Fruit fly (Drosophila melanogaster) whole organism, embryonic: ENCODE results near the gene CG17841.

Experiments used
- ATbp ChIP-seq: fragments of 200-800 bp; sonication (Bioruptor generic); optimal IDR thresholded peaks from 2 replicates; lab custom pipeline; 2017; ENCODE audit warnings: missing biosample characterization, mild to moderate bottlenecking, missing genetic modification characterization, missing genetic modification reagents
- Ada2b ChIP-seq: fragments of 200-800 bp; sonication (Bioruptor generic); IDR thresholded peaks from 2 replicates; pipeline ENCODE4 v1.3.6; 2022; ENCODE audit warnings: missing biosample characterization, missing genetic modification characterization
- Atf-2 ChIP-seq: fragments of 200-800 bp; sonication (Bioruptor generic); optimal IDR thresholded peaks from 2 replicates; lab custom pipeline; 2016; ENCODE audit warnings: missing biosample characterization, missing genetic modification characterization
- CG10979 ChIP-seq: fragments of 200-800 bp; sonication (Bioruptor generic); optimal IDR thresholded peaks from 2 replicates; lab custom pipeline; 2018; ENCODE audit warnings: missing biosample characterization, mild to moderate bottlenecking, missing genetic modification characterization, moderate library complexity
- CG11504 ChIP-seq: fragments of 200-800 bp; sonication (Bioruptor generic); optimal IDR thresholded peaks from 3 replicates; lab custom pipeline; 2019; ENCODE audit warnings: missing biosample characterization, mild to moderate bottlenecking, missing genetic modification characterization, moderate library complexity
- CG12104 ChIP-seq: fragments of 200-800 bp; sonication (Bioruptor generic); optimal IDR thresholded peaks from 3 replicates; lab custom pipeline; 2016; ENCODE audit warnings: missing biosample characterization, missing genetic modification characterization
- CG12155 ChIP-seq: fragments of 200-800 bp; sonication (Bioruptor generic); optimal IDR thresholded peaks from 3 replicates; lab custom pipeline; 2016; ENCODE audit warnings: missing biosample characterization, missing genetic modification characterization
- CG15601 ChIP-seq: fragments of 200-800 bp; sonication (Bioruptor generic); optimal IDR thresholded peaks from 3 replicates; lab custom pipeline; 2019; ENCODE audit warnings: missing biosample characterization, mild to moderate bottlenecking, missing genetic modification characterization, moderate library complexity
- CG1602 ChIP-seq: fragments of 200-800 bp; sonication (Bioruptor generic); optimal IDR thresholded peaks from 3 replicates; lab custom pipeline; 2016; ENCODE audit warnings: missing biosample characterization, missing genetic modification characterization
- CG1603 ChIP-seq: fragments of 200-800 bp; sonication (Bioruptor generic); optimal IDR thresholded peaks from 2 replicates; lab custom pipeline; 2019; ENCODE audit warnings: missing biosample characterization, mild to moderate bottlenecking, missing genetic modification characterization, moderate library complexity
- CG16815 ChIP-seq: fragments of 200-800 bp; sonication (Bioruptor generic); optimal IDR thresholded peaks from 3 replicates; lab custom pipeline; 2017; ENCODE audit warnings: missing biosample characterization, mild to moderate bottlenecking, missing genetic modification characterization
- CG16863 ChIP-seq: fragments of 200-800 bp; sonication (Bioruptor generic); optimal IDR thresholded peaks from 3 replicates; lab custom pipeline; 2016; ENCODE audit warnings: missing biosample characterization, missing genetic modification characterization
- CG17328 ChIP-seq: fragments of 200-800 bp; sonication (Bioruptor generic); IDR thresholded peaks from 2 replicates; pipeline ENCODE4 v1.3.6; 2022; ENCODE audit warnings: missing biosample characterization, missing genetic modification characterization
- CG30020 ChIP-seq: fragments of 200-800 bp; optimal IDR thresholded peaks from 2 replicates; lab custom pipeline; 2019; ENCODE audit warnings: missing biosample characterization, mild to moderate bottlenecking, missing genetic modification characterization, moderate library complexity
- CG30403 ChIP-seq: fragments of 200-800 bp; sonication (Bioruptor generic); optimal IDR thresholded peaks from 3 replicates; lab custom pipeline; 2016; ENCODE audit warnings: missing biosample characterization, missing genetic modification characterization
- CG31224 ChIP-seq: fragments of 200-800 bp; sonication (Bioruptor generic); IDR thresholded peaks from 2 replicates; pipeline ENCODE4 v1.3.6; 2022; ENCODE audit warnings: missing biosample characterization, missing genetic modification characterization
- CG31441 ChIP-seq: fragments of 200-800 bp; sonication (Bioruptor generic); IDR thresholded peaks from 2 replicates; pipeline ENCODE4 v1.3.6; 2022; ENCODE audit warnings: missing biosample characterization, missing genetic modification characterization
- CG32532 ChIP-seq: fragments of 200-800 bp; sonication (Bioruptor generic); IDR thresholded peaks from 2 replicates; pipeline ENCODE4 v1.3.6; 2022; ENCODE audit warnings: missing biosample characterization, missing genetic modification characterization
- CG3847 ChIP-seq: fragments of 200-800 bp; sonication (Bioruptor generic); IDR thresholded peaks from 2 replicates; pipeline ENCODE4 v1.3.6; 2022; ENCODE audit warnings: missing biosample characterization, missing genetic modification characterization
- CG4328 ChIP-seq: fragments of 200-800 bp; sonication (Bioruptor generic); optimal IDR thresholded peaks from 3 replicates; lab custom pipeline; 2017; ENCODE audit warnings: missing biosample characterization, missing genetic modification reagents, missing genetic modification characterization
- CG4360 ChIP-seq: fragments of 200-800 bp; sonication (Bioruptor generic); IDR thresholded peaks from 2 replicates; pipeline ENCODE4 v1.3.6; 2022; ENCODE audit warnings: missing biosample characterization, missing genetic modification characterization
- CG7556 ChIP-seq: fragments of 200-800 bp; sonication (Bioruptor generic); optimal IDR thresholded peaks from 2 replicates; lab custom pipeline; 2017; ENCODE audit warnings: missing biosample characterization, mild to moderate bottlenecking, missing genetic modification characterization
- CG8290 ChIP-seq, 3 experiments: fragments of 200-800 bp; sonication (Bioruptor generic); optimal IDR thresholded peaks; 2 replicates each; lab custom pipeline; 2016 to 2019; ENCODE audit warnings: missing biosample characterization in 3 of 3, missing genetic modification characterization in 3 of 3, mild to moderate bottlenecking in 2 of 3, moderate library complexity in 1 of 3
- CG9727 ChIP-seq: fragments of 200-800 bp; sonication (Bioruptor generic); optimal IDR thresholded peaks from 3 replicates; lab custom pipeline; 2017; ENCODE audit warnings: missing biosample characterization, mild to moderate bottlenecking, missing genetic modification characterization
- CG9876 ChIP-seq: fragments of 200-800 bp; sonication (Bioruptor generic); optimal IDR thresholded peaks from 2 replicates; lab custom pipeline; 2016; ENCODE audit warnings: missing biosample characterization, missing genetic modification characterization
- Chrac-16 ChIP-seq: fragments of 200-800 bp; sonication (Bioruptor generic); optimal IDR thresholded peaks from 3 replicates; lab custom pipeline; 2016; ENCODE audit warnings: missing biosample characterization, missing genetic modification characterization
- CoRest ChIP-seq: fragments of 200-800 bp; sonication (Bioruptor generic); optimal IDR thresholded peaks from 3 replicates; lab custom pipeline; 2018; ENCODE audit warnings: missing biosample characterization, mild to moderate bottlenecking, missing genetic modification characterization, moderate library complexity
- Dll ChIP-seq: fragments of 200-800 bp; sonication (Bioruptor generic); IDR thresholded peaks from 4 replicates; pipeline ENCODE4 v1.3.6; 2022; ENCODE audit warnings: missing biosample characterization, missing genetic modification characterization; ENCODE audit not compliant: partially characterized antibody
- Ets65A ChIP-seq: fragments of 200-800 bp; sonication (Bioruptor generic); peaks from one replicate; lab custom pipeline; 2016; ENCODE audit warnings: missing biosample characterization, missing genetic modification characterization
- HLH4C ChIP-seq: fragments of 200-800 bp; sonication (Bioruptor generic); IDR thresholded peaks from 3 replicates; pipeline ENCODE4 v1.3.6; 2022; ENCODE audit warnings: missing biosample characterization, missing genetic modification characterization; ENCODE audit not compliant: partially characterized antibody
- HLHmδ ChIP-seq: fragments of 200-800 bp; sonication (Bioruptor generic); optimal IDR thresholded peaks from 2 replicates; lab custom pipeline; 2018; ENCODE audit warnings: missing biosample characterization, mild to moderate bottlenecking, missing genetic modification characterization, moderate library complexity
- MBD-R2 ChIP-seq: fragments of 200-800 bp; sonication (Bioruptor generic); IDR thresholded peaks from 2 replicates; pipeline ENCODE4 v1.3.6; 2022; ENCODE audit warnings: missing biosample characterization, missing genetic modification characterization
- Oli ChIP-seq: fragments of 200-800 bp; sonication (Bioruptor generic); optimal IDR thresholded peaks from 2 replicates; lab custom pipeline; 2018; ENCODE audit warnings: missing biosample characterization, mild to moderate bottlenecking, missing genetic modification characterization, moderate library complexity
- Pdp1 ChIP-seq, 2 experiments: fragments of 200-800 bp; sonication (Bioruptor generic); optimal IDR thresholded peaks; 3 replicates each; lab custom pipeline; 2016; ENCODE audit warnings: missing biosample characterization in 2 of 2, missing genetic modification characterization in 2 of 2, mild to moderate bottlenecking in 1 of 2, moderate library complexity in 1 of 2
- Trl ChIP-seq, 3 experiments: fragments of >200 bp in 2 of 3; fragments of 200-800 bp in 1 of 3; sonication (Bioruptor generic) in 1 of 3; optimal IDR thresholded peaks; 2 replicates in 1 of 3; 3 replicates in 2 of 3; lab custom pipeline; 2016 to 2017; ENCODE audit warnings: missing biosample characterization in 1 of 3, missing genetic modification characterization in 1 of 3
- Vsx1 ChIP-seq: fragments of 200-800 bp; sonication (Bioruptor generic); optimal IDR thresholded peaks from 2 replicates; lab custom pipeline; 2017; ENCODE audit warnings: missing biosample characterization, mild to moderate bottlenecking, missing genetic modification characterization, missing genetic modification reagents
- Xbp1 ChIP-seq: fragments of 200-800 bp; sonication (Bioruptor generic); optimal IDR thresholded peaks from 3 replicates; lab custom pipeline; 2016; ENCODE audit warnings: missing biosample characterization, mild to moderate bottlenecking, missing genetic modification characterization
- esg ChIP-seq: fragments of 200-800 bp; sonication (Bioruptor generic); conservative IDR thresholded peaks from 2 replicates; pipeline ENCODE4 v1.3.6; 2022; ENCODE audit warnings: missing biosample characterization, missing genetic modification characterization
- fd96Cb ChIP-seq: fragments of 200-800 bp; sonication (Bioruptor generic); optimal IDR thresholded peaks from 2 replicates; lab custom pipeline; 2018; ENCODE audit warnings: missing biosample characterization, mild to moderate bottlenecking, missing genetic modification characterization, moderate library complexity
- gcm2 ChIP-seq: fragments of 200-800 bp; sonication (Bioruptor generic); optimal IDR thresholded peaks from 2 replicates; lab custom pipeline; 2016; ENCODE audit warnings: missing biosample characterization, missing genetic modification characterization
- gem ChIP-seq: fragments of 200-800 bp; sonication (Bioruptor generic); optimal IDR thresholded peaks from 2 replicates; lab custom pipeline; 2019; ENCODE audit warnings: missing biosample characterization, mild to moderate bottlenecking, missing genetic modification characterization, moderate library complexity
- lola ChIP-seq, 3 experiments: fragments of >200 bp in 2 of 3; fragments of 200-800 bp in 1 of 3; sonication (Bioruptor generic) in 1 of 3; optimal IDR thresholded peaks; 2 replicates each; lab custom pipeline; 2017 to 2019; ENCODE audit warnings: missing biosample characterization in 3 of 3, missing genetic modification characterization in 3 of 3, mild to moderate bottlenecking in 1 of 3, moderate library complexity in 1 of 3
- prd ChIP-seq, 3 experiments: fragments of >200 bp in 2 of 3; fragments of 200-800 bp in 1 of 3; sonication (Bioruptor generic) in 1 of 3; optimal IDR thresholded peaks in 2 of 3; IDR thresholded peaks in 1 of 3; 2 replicates in 2 of 3; 3 replicates in 1 of 3; pipeline versions ENCODE4 v1.3.6 to Lab custom; 2017 to 2022; ENCODE audit warnings: missing biosample characterization in 1 of 3, missing genetic modification characterization in 1 of 3
- zfh2 ChIP-seq: fragments of 200-800 bp; sonication (Bioruptor generic); optimal IDR thresholded peaks from 2 replicates; lab custom pipeline; 2016; ENCODE audit warnings: missing biosample characterization, missing genetic modification characterization

CG17841 gene

DNA sequence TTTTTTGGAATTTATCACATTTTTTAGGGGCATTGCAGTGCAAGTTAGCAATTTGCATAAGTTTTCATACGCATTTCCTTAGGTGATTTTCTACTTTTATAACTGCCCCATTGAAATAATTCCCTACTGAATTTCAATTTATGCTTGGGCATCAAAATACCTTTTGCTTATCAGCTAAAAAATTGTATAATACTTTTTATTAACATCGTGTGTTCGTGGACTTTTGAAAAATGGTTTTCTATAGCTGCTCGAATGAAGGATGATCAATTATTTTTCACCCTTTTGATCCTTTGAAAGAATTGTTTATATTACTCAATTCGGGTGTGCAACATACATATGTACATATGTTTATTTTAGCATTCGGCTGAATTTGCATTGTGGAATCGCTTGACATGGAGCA is 5.7 kb upstream of the CG17841 start:
- TF ChIP-seq CG4328 (GFP tag; lab: Kevin White, UChicago) (no peak), HLH4C (GFP tag; lab: Robert Waterston, UW) (no peak), Pdp1 (GFP tag; optimal IDR thresholded peaks at IDR 0.05; lab: Kevin White, UChicago) (peak in 1 of 2 experiments; percentile 24), CG9876 (GFP tag; lab: Kevin White, UChicago) (no peak), HLHmδ (GFP tag; lab: Kevin White, UChicago) (no peak), CG31224 (GFP tag; lab: Robert Waterston, UW) (no peak), Xbp1 (GFP tag; lab: Kevin White, UChicago) (no peak), CG12155 (GFP tag; lab: Kevin White, UChicago) (no peak)

dm6 chrX:10362557-10363366 is 5.1 kb upstream of the CG17841 start:
- peak; percentile 48 for TF ChIP-seq CG10979
- TF ChIP-seq lola (GFP tag; optimal IDR thresholded peaks at IDR 0.05; lab: Kevin White, UChicago) = peak in 1 of 3 experiments; percentile 45
- TF ChIP-seq CG1602 (GFP tag; lab: Kevin White, UChicago) = peak; percentile 31
- peak; percentile 66 for TF ChIP-seq CG7556 (GFP tag; lab: Kevin White, UChicago)
- peak; percentile 42 for TF ChIP-seq CoRest (tag; lab: Kevin White, UChicago)
- TF ChIP-seq CG16815 (GFP tag; lab: Kevin White, UChicago) = peak; percentile 12
- TF ChIP-seq CG17328 (GFP tag; lab: Robert Waterston, UW) = no peak
- peak; percentile 5 for TF ChIP-seq CG16863 (GFP tag; lab: Kevin White, UChicago)
- TF ChIP-seq CG1603 (tag; lab: Kevin White, UChicago) = peak; percentile 2
- TF ChIP-seq CG4360 (GFP tag; lab: Robert Waterston, UW) = no peak
- TF ChIP-seq CG8290 (GFP tag; optimal IDR thresholded peaks at IDR 0.05; lab: Kevin White, UChicago) = no peak
- peak in 1 of 2 experiments; percentile 8 for TF ChIP-seq CG8290 (tag; optimal IDR thresholded peaks at IDR 0.05; lab: Kevin White, UChicago)
- no peak for TF ChIP-seq zfh2 (GFP tag; lab: Kevin White, UChicago)
- TF ChIP-seq CG3847 (GFP tag; lab: Robert Waterston, UW) = 0 out of 2 replicates have a peak, but pooled peaks have one; percentile 20
- peak; percentile 64 for TF ChIP-seq CG11504 (tag; lab: Kevin White, UChicago)
- TF ChIP-seq fd96Cb (tag; lab: Kevin White, UChicago) = peak; percentile 40
- TF ChIP-seq Ada2b (GFP tag; lab: Robert Waterston, UW) = no peak
- TF ChIP-seq gcm2 (GFP tag; lab: Kevin White, UChicago) = no peak
- peak; percentile 6 for TF ChIP-seq ATbp (GFP tag; lab: Kevin White, UChicago)
- TF ChIP-seq CG32532 = peak; percentile 19; the same call in 1 of the 2 replicates
- peak; percentile 94 for TF ChIP-seq Ets65A (GFP tag; lab: Kevin White, UChicago)
- TF ChIP-seq CG12104 (GFP tag; lab: Kevin White, UChicago) = peak; percentile 44
- peak; percentile 32 for TF ChIP-seq Chrac-16 (GFP tag; lab: Kevin White, UChicago)
- TF ChIP-seq Dll (GFP tag; lab: Robert Waterston, UW) = no peak
- TF ChIP-seq esg (GFP tag; lab: Robert Waterston, UW) = no peak
- peak; percentile 53 for TF ChIP-seq Oli
- peak; percentile 43 to 55 for TF ChIP-seq Pdp1 (GFP tag; optimal IDR thresholded peaks at IDR 0.05; lab: Kevin White, UChicago)
- no peak for TF ChIP-seq CG15601 (tag; lab: Kevin White, UChicago)
- no peak for TF ChIP-seq MBD-R2 (GFP tag; lab: Robert Waterston, UW)
- peak; percentile 44 for TF ChIP-seq gem (tag; lab: Kevin White, UChicago)
- no peak for TF ChIP-seq CG30020 (tag; lab: Kevin White, UChicago)
- peak; percentile 40 for TF ChIP-seq Atf-2 (GFP tag; lab: Kevin White, UChicago)
- TF ChIP-seq Vsx1 (GFP tag; lab: Kevin White, UChicago) = peak; percentile 10
- peak; percentile 60 for TF ChIP-seq CG9727
- no peak for TF ChIP-seq HLHmδ (GFP tag; lab: Kevin White, UChicago)
- TF ChIP-seq Trl (optimal IDR thresholded peaks at IDR 0.05; lab: Kevin White, UChicago) = no peak
- TF ChIP-seq Trl (GFP tag; optimal IDR thresholded peaks at IDR 0.05; lab: Kevin White, UChicago) = peak; percentile 26
- TF ChIP-seq CG30403 (GFP tag; lab: Kevin White, UChicago) = peak; percentile 64
- TF ChIP-seq prd (optimal IDR thresholded peaks at IDR 0.05; lab: Kevin White, UChicago) = no peak
- 0 out of 3 replicates have a peak, but pooled peaks have one; percentile 13 for TF ChIP-seq prd (GFP tag; IDR thresholded peaks at IDR 0.05; lab: Robert Waterston, UW)
- peak; percentile 55; the same call in 1 of the 2 replicates for TF ChIP-seq CG31441 (GFP tag; lab: Robert Waterston, UW)
